Fruit fly (Drosophila melanogaster) S2 (cell line): Measurements from ENCODE around the gene CG3337.

Source experiments
- CG8478 ChIP-seq: fragments of >200 bp; optimal IDR thresholded peaks from 2 replicates; lab custom pipeline; 2018
- CTCF ChIP-seq, 2 experiments: fragments of >200 bp; optimal IDR thresholded peaks; 2 replicates each; lab custom pipeline; 2018

DNA sequence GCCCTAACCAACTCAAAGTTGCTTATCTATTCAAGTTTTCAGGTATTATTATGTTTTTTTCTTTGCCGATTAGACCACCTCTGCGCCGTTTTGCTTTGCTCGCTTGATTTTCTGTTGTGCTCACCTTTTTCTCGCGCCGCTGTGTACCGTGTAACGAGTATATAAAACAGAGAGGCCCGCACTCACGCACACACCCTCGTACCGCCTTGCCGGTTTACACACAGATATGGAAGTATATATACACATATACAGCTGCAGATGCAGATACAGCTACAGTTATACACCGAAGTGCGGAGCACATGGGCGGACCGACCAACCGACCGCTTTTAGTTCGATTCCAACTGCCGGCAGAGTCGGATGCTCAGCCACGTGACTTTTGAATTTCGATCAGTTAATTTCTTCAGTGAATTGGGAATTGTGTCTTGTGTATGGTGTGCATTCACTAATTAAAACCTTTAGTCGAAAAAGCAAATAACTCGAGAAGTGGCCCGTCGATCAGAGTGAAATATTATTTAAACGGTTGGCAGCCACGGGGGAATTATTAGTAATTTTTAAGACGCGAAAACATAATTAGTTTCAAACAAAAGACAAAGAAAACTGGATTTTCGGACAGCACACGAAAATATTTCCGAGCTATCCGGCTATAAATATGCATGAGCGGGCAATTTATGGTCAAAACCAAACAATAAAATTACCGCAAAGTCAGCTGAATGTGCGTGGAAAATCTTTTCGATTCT lies 34.7 kb downstream of the CG3337 start:
- no peak for TF ChIP-seq CTCF (optimal IDR thresholded peaks at IDR 0.05; lab: Kevin White, UChicago)
- no peak for TF ChIP-seq CG8478 (lab: Kevin White, UChicago)
